Worm (Caenorhabditis elegans): ENCODE results near the gene sra-2.

The sra-2 gene

DNA sequence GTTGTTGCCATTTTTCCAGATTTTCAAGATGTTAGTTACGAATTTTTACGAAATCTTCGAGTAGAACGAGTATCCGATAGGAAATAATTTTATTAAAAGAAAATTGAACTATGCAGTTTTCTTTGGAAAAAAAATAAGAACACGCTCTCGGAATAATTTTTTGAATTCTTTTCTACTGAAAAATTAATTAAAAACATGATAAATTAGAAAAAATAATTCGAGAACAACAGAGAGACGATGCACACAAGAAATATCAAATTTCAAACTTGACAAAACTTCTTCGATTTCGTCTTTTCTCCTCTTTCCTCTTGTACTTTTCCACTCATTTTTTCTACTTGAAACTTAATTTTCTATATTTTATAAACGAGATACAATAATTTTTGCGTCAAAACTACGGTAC, 31.3 kb downstream of the sra-2 start, which contains the start of gene F35H8.4:
TSS of gene F35H8.4 (minus strand) at position 101 of the 400 bp plus-strand sequence.
- TF ChIP-seq eyg-1 (tag; optimal IDR thresholded peaks at IDR 0.05) (no peak), hlh-13 (GFP tag; optimal IDR thresholded peaks at IDR 0.05) (no peak), T23F11.4 (GFP tag; optimal IDR thresholded peaks at IDR 0.05) (no peak), ceh-48 (tag; optimal IDR thresholded peaks at IDR 0.05) (no peak), sox-4 (tag; optimal IDR thresholded peaks at IDR 0.05) (no peak), ceh-31 (tag; optimal IDR thresholded peaks at IDR 0.05) (no peak), ceh-6 (GFP tag; optimal IDR thresholded peaks at IDR 0.05) (no peak), lin-11 (tag; optimal IDR thresholded peaks at IDR 0.05) (no peak)

DNA sequence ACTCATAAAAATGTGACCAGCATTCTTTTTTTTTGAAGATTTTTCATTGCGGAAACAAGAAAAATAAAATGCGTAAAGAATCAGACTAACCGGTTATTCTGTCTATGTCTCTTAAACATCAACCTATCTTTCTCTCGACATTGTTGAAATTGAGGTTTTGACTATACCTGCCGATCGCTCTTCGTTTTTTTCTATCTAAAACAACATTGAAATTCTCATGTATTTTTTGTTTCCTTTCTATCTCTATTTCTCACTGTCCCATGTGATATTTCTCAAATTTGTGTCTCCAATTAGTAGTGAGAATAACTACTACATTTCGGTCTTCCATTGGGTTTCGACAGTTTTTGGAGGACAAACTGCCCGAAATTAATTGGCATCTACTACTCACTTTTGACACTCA, 32.3 kb downstream of the sra-2 start:
- TF ChIP-seq ceh-24 (tag; optimal IDR thresholded peaks at IDR 0.05) (no peak), ztf-16 (tag; optimal IDR thresholded peaks at IDR 0.05) (no peak), ceh-34 (tag; optimal IDR thresholded peaks at IDR 0.05) (no peak), pax-1 (tag; optimal IDR thresholded peaks at IDR 0.05) (no peak), F13H6.1 (tag; optimal IDR thresholded peaks at IDR 0.05) (no peak), hlh-15 (tag; optimal IDR thresholded peaks at IDR 0.05) (no peak), pqm-1 (tag; optimal IDR thresholded peaks at IDR 0.05) (no peak), dve-1 (tag; optimal IDR thresholded peaks at IDR 0.05) (no peak), T23F11.4 (GFP tag; optimal IDR thresholded peaks at IDR 0.05) (no peak), ets-4 (tag; optimal IDR thresholded peaks at IDR 0.05) (no peak), ama-1 (optimal IDR thresholded peaks at IDR 0.05) (no peak), unc-42 (tag; optimal IDR thresholded peaks at IDR 0.05) (no peak)

DNA sequence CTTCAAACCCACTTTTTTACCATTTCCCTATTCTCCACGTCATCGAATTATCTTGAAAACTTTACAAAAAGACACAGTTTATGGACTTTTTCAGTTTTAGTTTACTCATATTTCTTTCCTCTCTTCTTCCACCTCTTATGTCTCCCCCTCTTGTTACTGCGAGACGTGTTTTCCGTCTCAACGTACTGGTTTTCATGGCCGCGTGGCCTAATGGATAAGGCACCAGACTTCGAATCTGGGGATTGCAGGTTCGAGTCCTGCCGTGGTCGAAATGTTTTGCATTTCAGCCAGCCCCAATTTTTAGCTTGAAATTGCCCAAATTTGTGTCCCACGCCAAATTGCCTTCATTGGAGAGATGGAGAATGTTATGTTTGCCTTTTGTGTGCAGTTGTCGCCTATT, 37.5 kb downstream of the sra-2 start:
- TF ChIP-seq rnt-1 (tag; optimal IDR thresholded peaks at IDR 0.05) (peak; percentile 63), ceh-19 (GFP tag; optimal IDR thresholded peaks at IDR 0.05) (peak; percentile 91), hlh-6 (tag; optimal IDR thresholded peaks at IDR 0.05) (peak; percentile 93), zip-5 (tag; optimal IDR thresholded peaks at IDR 0.05) (peak; percentile 65), ref-2 (tag; optimal IDR thresholded peaks at IDR 0.05) (peak; percentile 85), K02D7.2 (tag; optimal IDR thresholded peaks at IDR 0.05) (peak; percentile 72), hlh-30 (tag; optimal IDR thresholded peaks at IDR 0.05; ENCODE audit: insufficient read depth) (peak; percentile 39), ceh-48 (tag; optimal IDR thresholded peaks at IDR 0.05) (peak; percentile 73), eyg-1 (tag; optimal IDR thresholded peaks at IDR 0.05) (peak; percentile 82), dve-1 (tag; optimal IDR thresholded peaks at IDR 0.05) (peak; percentile 83), dmd-4 (tag; optimal IDR thresholded peaks at IDR 0.05; ENCODE audit: borderline replicate concordance) (peak; percentile 42), ceh-45 (GFP tag; IDR thresholded peaks at IDR 0.05) (peak; percentile 83), ceh-22 (tag; optimal IDR thresholded peaks at IDR 0.05) (no peak), hlh-15 (tag; optimal IDR thresholded peaks at IDR 0.05) (peak; percentile 77), ceh-34 (tag; optimal IDR thresholded peaks at IDR 0.05) (peak; percentile 80), unc-3 (GFP tag; conservative IDR thresholded peaks at IDR 0.05) (peak; percentile 80), unc-3 (tag; optimal IDR thresholded peaks at IDR 0.05) (peak; percentile 63), gmeb-2 (tag; optimal IDR thresholded peaks at IDR 0.05) (peak; percentile 81), elt-2 (tag; optimal IDR thresholded peaks at IDR 0.05) (peak; percentile 91), lin-11 (tag; optimal IDR thresholded peaks at IDR 0.05) (peak; percentile 75), tbx-2 (tag; optimal IDR thresholded peaks at IDR 0.05) (peak; percentile 67), unc-42 (tag; optimal IDR thresholded peaks at IDR 0.05) (peak; percentile 38), ceh-2 (tag; optimal IDR thresholded peaks at IDR 0.05) (peak; percentile 60), pat-9 (tag; optimal IDR thresholded peaks at IDR 0.05) (peak; percentile 84), madf-2 (tag; optimal IDR thresholded peaks at IDR 0.05) (peak; percentile 76), ceh-18 (tag; optimal IDR thresholded peaks at IDR 0.05) (peak; percentile 70), ceh-9 (tag; optimal IDR thresholded peaks at IDR 0.05) (peak; percentile 74), che-1 (tag; optimal IDR thresholded peaks at IDR 0.05) (peak; percentile 89), syd-9 (tag; optimal IDR thresholded peaks at IDR 0.05) (peak; percentile 86), fkh-6 (tag; optimal IDR thresholded peaks at IDR 0.05) (peak; percentile 88), unc-86 (tag; optimal IDR thresholded peaks at IDR 0.05) (peak; percentile 88), unc-55 (GFP tag; optimal IDR thresholded peaks at IDR 0.05) (no peak), sox-2 (GFP tag; IDR thresholded peaks at IDR 0.05) (peak; percentile 76), nfya-1 (tag; optimal IDR thresholded peaks at IDR 0.05) (peak; percentile 53), fax-1 (tag; optimal IDR thresholded peaks at IDR 0.05) (peak; percentile 67), ahr-1 (tag; optimal IDR thresholded peaks at IDR 0.05) (peak; percentile 67), hlh-13 (GFP tag; optimal IDR thresholded peaks at IDR 0.05) (peak; percentile 73), ama-1 (optimal IDR thresholded peaks at IDR 0.05) (no peak), odd-2 (tag; optimal IDR thresholded peaks at IDR 0.05) (no peak)

All from whole organism, late embryonic.